Fruit fly (Drosophila melanogaster) whole organism, embryonic: ENCODE measurements around the gene ATPsynbeta.
A peak's percentile ranks its signal among the peaks of the same experiment; 100 is the strongest.

Experiments
- Antp ChIP-seq: fragments of 200-800 bp; sonication (Bioruptor generic); optimal IDR thresholded peaks from 3 replicates; lab custom pipeline; 2016; ENCODE audit warnings: missing biosample characterization, missing genetic modification characterization
- Atf-2 ChIP-seq: fragments of 200-800 bp; sonication (Bioruptor generic); optimal IDR thresholded peaks from 2 replicates; lab custom pipeline; 2016; ENCODE audit warnings: missing biosample characterization, missing genetic modification characterization
- CG10431 ChIP-seq: fragments of 200-800 bp; sonication (Bioruptor generic); optimal IDR thresholded peaks from 3 replicates; lab custom pipeline; 2018; ENCODE audit warnings: missing biosample characterization, mild to moderate bottlenecking, missing genetic modification characterization
- CG12659 ChIP-seq: fragments of 200-800 bp; sonication (Bioruptor generic); optimal IDR thresholded peaks from 3 replicates; lab custom pipeline; 2017; ENCODE audit warnings: mild to moderate bottlenecking, missing biosample characterization, missing genetic modification reagents, missing genetic modification characterization
- CG12769 ChIP-seq: fragments of 200-800 bp; sonication (Bioruptor generic); optimal IDR thresholded peaks from 2 replicates; lab custom pipeline; 2019; ENCODE audit warnings: missing biosample characterization, mild to moderate bottlenecking, missing genetic modification characterization, moderate library complexity
- CG15011 ChIP-seq: fragments of 200-800 bp; sonication (Bioruptor generic); optimal IDR thresholded peaks from 3 replicates; lab custom pipeline; 2018; ENCODE audit warnings: missing biosample characterization, mild to moderate bottlenecking, missing genetic modification characterization
- CG15601 ChIP-seq: fragments of 200-800 bp; sonication (Bioruptor generic); optimal IDR thresholded peaks from 3 replicates; lab custom pipeline; 2019; ENCODE audit warnings: missing biosample characterization, mild to moderate bottlenecking, missing genetic modification characterization, moderate library complexity
- CG1603 ChIP-seq: fragments of 200-800 bp; sonication (Bioruptor generic); optimal IDR thresholded peaks from 2 replicates; lab custom pipeline; 2019; ENCODE audit warnings: missing biosample characterization, mild to moderate bottlenecking, missing genetic modification characterization, moderate library complexity
- CG1647 ChIP-seq: fragments of 200-800 bp; sonication (Bioruptor generic); optimal IDR thresholded peaks from 3 replicates; lab custom pipeline; 2016; ENCODE audit warnings: missing biosample characterization, missing genetic modification characterization
- CG17186 ChIP-seq: fragments of 200-800 bp; sonication (Bioruptor generic); optimal IDR thresholded peaks from 3 replicates; lab custom pipeline; 2017; ENCODE audit warnings: missing biosample characterization, missing genetic modification reagents, missing genetic modification characterization
- CG17361 ChIP-seq: fragments of 200-800 bp; sonication (Bioruptor generic); IDR thresholded peaks from 3 replicates; pipeline ENCODE4 v1.3.6; 2022; ENCODE audit warnings: missing biosample characterization, missing genetic modification characterization
- CG17829 ChIP-seq: fragments of 200-800 bp; optimal IDR thresholded peaks from 2 replicates; lab custom pipeline; 2019; ENCODE audit warnings: missing biosample characterization, mild to moderate bottlenecking, missing genetic modification characterization, moderate library complexity
- CG33213 ChIP-seq: fragments of 200-800 bp; sonication (Bioruptor generic); optimal IDR thresholded peaks from 3 replicates; lab custom pipeline; 2016; ENCODE audit warnings: missing biosample characterization, missing genetic modification characterization
- CG33557 ChIP-seq: fragments of 200-800 bp; sonication (Bioruptor generic); optimal IDR thresholded peaks from 2 replicates; lab custom pipeline; 2019; ENCODE audit warnings: missing biosample characterization, mild to moderate bottlenecking, missing genetic modification characterization, moderate library complexity
- CG3407 ChIP-seq: fragments of 200-800 bp; sonication (Bioruptor generic); optimal IDR thresholded peaks from 2 replicates; lab custom pipeline; 2018; ENCODE audit warnings: missing biosample characterization, mild to moderate bottlenecking, missing genetic modification characterization
- CG3995 ChIP-seq: fragments of 200-800 bp; sonication (Bioruptor generic); optimal IDR thresholded peaks from 3 replicates; lab custom pipeline; 2016; ENCODE audit warnings: missing biosample characterization, missing genetic modification characterization
- CG43689 ChIP-seq: fragments of 200-800 bp; sonication (Bioruptor generic); IDR thresholded peaks from 2 replicates; pipeline ENCODE4 v1.3.6; 2022; ENCODE audit warnings: missing biosample characterization, missing genetic modification characterization
- CG4617 ChIP-seq: fragments of 200-800 bp; sonication (Bioruptor generic); optimal IDR thresholded peaks from 3 replicates; lab custom pipeline; 2016; ENCODE audit warnings: missing biosample characterization, missing genetic modification characterization, borderline replicate concordance
- CG4820 ChIP-seq: fragments of 200-800 bp; sonication (Bioruptor generic); optimal IDR thresholded peaks from 3 replicates; lab custom pipeline; 2016; ENCODE audit warnings: missing biosample characterization, missing genetic modification characterization
- CG6791 ChIP-seq: fragments of 200-800 bp; sonication (Bioruptor generic); IDR thresholded peaks from 3 replicates; pipeline ENCODE4 v1.3.6; 2022; ENCODE audit warnings: missing biosample characterization, missing genetic modification characterization; ENCODE audit not compliant: partially characterized antibody
- CG8089 ChIP-seq: fragments of 200-800 bp; sonication (Bioruptor generic); optimal IDR thresholded peaks from 3 replicates; lab custom pipeline; 2016; ENCODE audit warnings: missing biosample characterization, missing genetic modification characterization
- CG8290 ChIP-seq, 3 experiments: fragments of 200-800 bp; sonication (Bioruptor generic); optimal IDR thresholded peaks; 2 replicates each; lab custom pipeline; 2016 to 2019; ENCODE audit warnings: missing biosample characterization in 3 of 3, missing genetic modification characterization in 3 of 3, mild to moderate bottlenecking in 2 of 3, moderate library complexity in 1 of 3
- CoRest ChIP-seq: fragments of 200-800 bp; sonication (Bioruptor generic); optimal IDR thresholded peaks from 3 replicates; lab custom pipeline; 2018; ENCODE audit warnings: missing biosample characterization, mild to moderate bottlenecking, missing genetic modification characterization, moderate library complexity
- Dfd ChIP-seq, 2 experiments: fragments of >200 bp; optimal IDR thresholded peaks; 2 replicates each; lab custom pipeline; 2017; ENCODE audit warnings: missing biosample characterization in 2 of 2, missing genetic modification characterization in 2 of 2
- Fer1 ChIP-seq: fragments of 200-800 bp; sonication (Bioruptor generic); optimal IDR thresholded peaks from 2 replicates; lab custom pipeline; 2017; ENCODE audit warnings: missing biosample characterization, mild to moderate bottlenecking, missing genetic modification characterization
- HmgD ChIP-seq: fragments of 200-800 bp; sonication (Bioruptor generic); optimal IDR thresholded peaks from 3 replicates; lab custom pipeline; 2016; ENCODE audit warnings: missing biosample characterization, missing genetic modification characterization
- HmgZ ChIP-seq: fragments of 200-800 bp; sonication (Bioruptor generic); optimal IDR thresholded peaks from 2 replicates; lab custom pipeline; 2018; ENCODE audit warnings: missing biosample characterization, mild to moderate bottlenecking, missing genetic modification characterization
- Sry-δ ChIP-seq: fragments of 200-800 bp; sonication (Bioruptor generic); optimal IDR thresholded peaks from 2 replicates; lab custom pipeline; 2016; ENCODE audit warnings: missing biosample characterization, missing genetic modification characterization
- Ssrp ChIP-seq: fragments of 200-800 bp; sonication (Bioruptor generic); optimal IDR thresholded peaks from 2 replicates; lab custom pipeline; 2018; ENCODE audit warnings: missing biosample characterization, mild to moderate bottlenecking, missing genetic modification characterization, moderate library complexity
- YL-1 ChIP-seq: fragments of 200-800 bp; sonication (Bioruptor generic); optimal IDR thresholded peaks from 3 replicates; lab custom pipeline; 2017; ENCODE audit warnings: missing biosample characterization, mild to moderate bottlenecking, missing genetic modification characterization
- br ChIP-seq: fragments of >200 bp; optimal IDR thresholded peaks from 2 replicates; lab custom pipeline; 2017
- chm ChIP-seq: fragments of 200-800 bp; sonication (Bioruptor generic); IDR thresholded peaks from 2 replicates; pipeline ENCODE4 v1.3.6; 2022; ENCODE audit warnings: missing biosample characterization, missing genetic modification characterization
- dpn ChIP-seq, 2 experiments: fragments of 200-800 bp; sonication (Bioruptor generic); optimal IDR thresholded peaks; 3 replicates each; lab custom pipeline; 2016; ENCODE audit warnings: missing biosample characterization in 2 of 2, missing genetic modification characterization in 2 of 2
- ewg ChIP-seq: fragments of 200-800 bp; sonication (Bioruptor generic); optimal IDR thresholded peaks from 3 replicates; lab custom pipeline; 2017; ENCODE audit warnings: mild to moderate bottlenecking, missing biosample characterization, missing genetic modification reagents, missing genetic modification characterization
- fd96Cb ChIP-seq: fragments of 200-800 bp; sonication (Bioruptor generic); optimal IDR thresholded peaks from 2 replicates; lab custom pipeline; 2018; ENCODE audit warnings: missing biosample characterization, mild to moderate bottlenecking, missing genetic modification characterization, moderate library complexity
- fu2 ChIP-seq: fragments of 200-800 bp; sonication (Bioruptor generic); optimal IDR thresholded peaks from 2 replicates; lab custom pipeline; 2016; ENCODE audit warnings: missing biosample characterization, missing genetic modification characterization
- grau ChIP-seq: fragments of 200-800 bp; optimal IDR thresholded peaks from 3 replicates; lab custom pipeline; 2019; ENCODE audit warnings: missing biosample characterization, mild to moderate bottlenecking, missing genetic modification characterization, moderate library complexity
- gsb ChIP-seq: fragments of 200-800 bp; sonication (Bioruptor generic); IDR thresholded peaks from 2 replicates; pipeline ENCODE4 v1.3.6; 2022; ENCODE audit warnings: missing biosample characterization, missing genetic modification characterization
- nmo ChIP-seq: fragments of 200-800 bp; sonication (Bioruptor generic); optimal IDR thresholded peaks from 2 replicates; lab custom pipeline; 2018; ENCODE audit warnings: missing biosample characterization, mild to moderate bottlenecking, missing genetic modification characterization, moderate library complexity
- pfk ChIP-seq: fragments of 200-800 bp; sonication (Bioruptor generic); optimal IDR thresholded peaks from 2 replicates; lab custom pipeline; 2018; ENCODE audit warnings: missing biosample characterization, mild to moderate bottlenecking, missing genetic modification characterization, moderate library complexity
- row ChIP-seq: fragments of 200-800 bp; sonication (Bioruptor generic); IDR thresholded peaks from 3 replicates; pipeline ENCODE4 v1.3.6; 2022; ENCODE audit warnings: missing biosample characterization, missing genetic modification characterization
- sim ChIP-seq: fragments of 200-800 bp; sonication (Bioruptor generic); IDR thresholded peaks from 2 replicates; pipeline ENCODE4 v1.3.6; 2022; ENCODE audit warnings: missing biosample characterization, missing genetic modification characterization
- ssp ChIP-seq: fragments of 200-800 bp; sonication (Bioruptor generic); IDR thresholded peaks from 2 replicates; pipeline ENCODE4 v1.3.6; 2022; ENCODE audit warnings: missing biosample characterization, missing genetic modification characterization
- sug ChIP-seq: fragments of 200-800 bp; optimal IDR thresholded peaks from 2 replicates; lab custom pipeline; 2019; ENCODE audit warnings: missing biosample characterization, mild to moderate bottlenecking, missing genetic modification characterization, moderate library complexity
- wek ChIP-seq: fragments of 200-800 bp; sonication (Bioruptor generic); optimal IDR thresholded peaks from 3 replicates; lab custom pipeline; 2018; ENCODE audit warnings: missing biosample characterization, mild to moderate bottlenecking, missing genetic modification characterization, moderate library complexity
- zen ChIP-seq: fragments of 200-800 bp; sonication (Bioruptor generic); optimal IDR thresholded peaks from 3 replicates; lab custom pipeline; 2018; ENCODE audit warnings: missing biosample characterization, mild to moderate bottlenecking, missing genetic modification characterization, moderate library complexity
- zfh2 ChIP-seq: fragments of 200-800 bp; sonication (Bioruptor generic); optimal IDR thresholded peaks from 2 replicates; lab custom pipeline; 2016; ENCODE audit warnings: missing biosample characterization, missing genetic modification characterization

Gene ATPsynbeta

DNA sequence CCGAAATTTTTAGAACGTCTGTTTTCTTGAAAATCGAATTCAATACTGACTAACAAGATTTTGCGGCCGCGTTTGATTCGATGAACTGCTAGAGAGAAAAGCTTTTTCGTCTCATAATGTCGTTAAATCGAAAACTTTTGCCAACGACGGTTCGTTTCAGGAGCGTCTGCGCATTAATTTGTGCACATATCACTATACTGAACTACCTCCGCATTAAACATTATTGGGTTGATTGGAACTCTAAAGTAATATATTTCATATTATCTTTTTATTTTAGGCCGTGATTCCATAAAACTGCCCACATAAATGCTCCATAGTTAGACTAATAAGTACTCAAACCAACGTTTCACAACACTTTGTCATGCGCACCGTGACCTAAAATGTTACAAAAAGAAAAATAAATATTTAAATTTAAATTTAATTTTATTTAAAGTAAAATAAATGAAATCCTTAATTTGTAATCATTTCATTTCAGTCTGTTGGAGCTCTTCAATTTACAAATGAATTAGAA lies 22.4 kb downstream of the ATPsynbeta start, which contains the start of gene CaMKII (continued):
- TF ChIP-seq gsb (GFP tag; lab: Robert Waterston, UW) (no peak), wek (GFP tag; lab: Kevin White, UChicago) (no peak), CG15601 (no peak), CG43689 (GFP tag; lab: Robert Waterston, UW) (no peak), CG1647 (no peak), CG6791 (GFP tag; lab: Robert Waterston, UW) (no peak), sim (no peak), fu2 (GFP tag; lab: Kevin White, UChicago) (no peak)

DNA sequence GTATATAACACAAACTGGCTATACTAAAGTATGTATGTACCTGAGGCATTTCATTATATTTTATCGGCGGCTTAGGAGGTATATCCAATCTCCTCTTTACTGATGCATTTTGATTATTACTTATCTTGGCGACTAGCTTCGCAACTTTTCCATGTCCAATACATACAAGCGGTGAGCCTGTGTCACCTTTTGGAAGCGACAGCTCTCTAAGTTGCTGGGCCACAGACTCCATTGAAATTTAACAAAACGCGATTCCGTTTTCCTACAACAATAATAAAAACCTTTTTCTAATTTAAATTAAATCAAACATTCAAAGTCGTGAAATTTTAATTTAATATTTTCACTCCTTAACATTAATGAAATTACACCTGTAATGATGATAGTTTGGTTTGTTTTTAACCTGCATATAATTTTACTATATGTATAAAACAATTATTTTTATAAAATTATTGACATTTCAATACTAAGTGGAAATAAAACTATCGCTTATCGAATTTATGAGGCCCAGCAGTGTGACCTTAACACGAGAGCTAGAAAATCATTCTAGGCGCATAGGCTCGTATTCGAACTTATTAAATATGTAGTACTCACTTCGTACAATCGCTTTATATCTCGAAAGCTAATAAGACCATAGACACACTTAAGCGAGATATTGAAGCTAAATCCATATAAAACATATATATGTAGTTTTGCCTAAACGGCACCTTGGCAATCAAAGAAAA lies 29.2 kb downstream of the ATPsynbeta start, which contains the start of gene apolpp:
apolpp (plus strand) TSS at position 597 of the 722 bp plus-strand sequence.
- TF ChIP-seq CG17361 (GFP tag; lab: Robert Waterston, UW) (peak; percentile 68), Antp (GFP tag; lab: Kevin White, UChicago) (no peak), CoRest (tag; lab: Kevin White, UChicago) (peak; percentile 51), Atf-2 (GFP tag; lab: Kevin White, UChicago) (no peak), ewg (GFP tag; lab: Kevin White, UChicago) (peak; percentile 3), zen (tag; lab: Kevin White, UChicago) (peak; percentile 45), CG17829 (peak; percentile 32), CG33213 (GFP tag; lab: Kevin White, UChicago) (peak; percentile 76), CG4820 (GFP tag; lab: Kevin White, UChicago) (no peak), pfk (GFP tag; lab: Kevin White, UChicago) (peak; percentile 59), YL-1 (peak; percentile 41), CG4617 (GFP tag; lab: Kevin White, UChicago) (peak; percentile 59), dpn (GFP tag; optimal IDR thresholded peaks at IDR 0.05; lab: Kevin White, UChicago) (peak in 1 of 2 experiments; percentile 28), Ssrp (tag; lab: Kevin White, UChicago) (no peak), zfh2 (GFP tag; lab: Kevin White, UChicago) (peak; percentile 5), CG33557 (no peak), HmgZ (tag; lab: Kevin White, UChicago) (peak; percentile 35), Dfd (GFP tag; optimal IDR thresholded peaks at IDR 0.05; lab: Kevin White, UChicago) (peak in 1 of 2 experiments; percentile 60), CG3995 (peak; percentile 33), CG17186 (GFP tag; lab: Kevin White, UChicago) (peak; percentile 11), grau (peak; percentile 25), row (peak; percentile 87), ssp (peak; percentile 100), CG1603 (peak; percentile 96), CG3407 (no peak), nmo (GFP tag; lab: Kevin White, UChicago) (peak; percentile 69), CG10431 (peak; percentile 11), br (lab: Kevin White, UChicago) (no peak), CG8089 (peak; percentile 8), Fer1 (GFP tag; lab: Kevin White, UChicago) (peak; percentile 24), CG12659 (GFP tag; lab: Kevin White, UChicago) (peak; percentile 74), CG12769 (tag; lab: Kevin White, UChicago) (peak; percentile 23), fd96Cb (peak; percentile 1), CG15011 (GFP tag; lab: Kevin White, UChicago) (no peak), Sry-δ (GFP tag; lab: Kevin White, UChicago) (peak; percentile 59), HmgD (peak; percentile 47), sug (peak; percentile 19), chm (GFP tag; lab: Robert Waterston, UW) (no peak), CG8290 (GFP tag; optimal IDR thresholded peaks at IDR 0.05; lab: Kevin White, UChicago) (peak; percentile 78), CG8290 (tag; optimal IDR thresholded peaks at IDR 0.05; lab: Kevin White, UChicago) (peak in 1 of 2 experiments; percentile 81)
